Worm (Caenorhabditis elegans): ENCODE measurements around the gene sre-1.

DNA sequence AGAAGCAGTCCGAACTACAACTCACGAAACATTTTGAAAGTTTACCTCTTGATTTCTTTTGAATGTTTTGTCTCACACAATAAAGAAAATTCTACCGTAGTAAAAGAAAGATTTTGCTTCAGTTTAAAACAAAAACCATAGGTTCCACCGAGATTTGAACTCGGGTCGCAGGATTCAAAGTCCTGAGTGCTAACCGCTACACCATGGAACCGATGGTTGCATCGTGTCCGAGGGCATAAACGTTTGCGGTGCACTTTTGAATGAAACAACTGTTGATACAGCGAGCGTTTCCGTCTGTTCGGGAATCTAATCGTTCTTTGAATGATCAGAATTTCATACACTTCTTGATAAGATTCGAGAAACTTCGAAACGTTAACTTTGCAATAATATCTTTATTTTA is 47.3 kb downstream of the sre-1 start:
- no peak for TF ChIP-seq elt-1 (tag; optimal IDR thresholded peaks at IDR 0.05)
- no peak for TF ChIP-seq unc-62 (GFP tag; optimal IDR thresholded peaks at IDR 0.05)
- no peak for TF ChIP-seq pha-4 (tag; optimal IDR thresholded peaks at IDR 0.05)
- no peak for TF ChIP-seq ceh-16 (tag; optimal IDR thresholded peaks at IDR 0.05)
- TF ChIP-seq jun-1 (tag; optimal IDR thresholded peaks at IDR 0.05), result peak; percentile 65
- no peak for TF ChIP-seq fos-1 (tag; optimal IDR thresholded peaks at IDR 0.05)
- TF ChIP-seq ceh-82 (tag; optimal IDR thresholded peaks at IDR 0.05), result no peak
